Worm (Caenorhabditis elegans): ENCODE measurements around the gene F35H10.6.
A peak's percentile ranks its signal among the peaks of the same experiment; 100 is the strongest.

Gene F35H10.6

DNA sequence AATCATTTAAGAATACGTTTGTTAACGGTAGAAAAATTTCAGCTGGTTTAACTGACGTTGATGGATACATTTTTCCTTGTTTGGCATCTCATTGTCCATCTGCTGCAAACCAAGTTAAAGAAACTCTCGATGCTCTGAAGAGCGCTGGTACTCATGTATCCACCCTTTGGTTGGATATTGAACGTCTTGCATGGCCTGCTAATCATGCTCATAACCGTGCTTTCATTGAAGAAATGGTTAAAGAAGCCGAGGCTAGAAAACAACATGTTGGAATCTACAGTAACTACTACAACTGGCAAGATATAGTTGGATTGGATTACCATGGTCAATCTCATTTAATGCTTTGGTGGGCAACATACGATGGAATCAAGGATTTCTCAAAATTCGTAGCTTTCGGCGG lies 33.3 kb downstream of the F35H10.6 start:
- no peak for TF ChIP-seq snpc-4 (tag; optimal IDR thresholded peaks at IDR 0.05)
- no peak for TF ChIP-seq unc-120 (tag; optimal IDR thresholded peaks at IDR 0.05; ENCODE audit: poor library complexity, severe bottlenecking)
- no peak for TF ChIP-seq lin-13 (tag; optimal IDR thresholded peaks at IDR 0.05)
- TF ChIP-seq hlh-1 (tag; optimal IDR thresholded peaks at IDR 0.05), result no peak
- TF ChIP-seq mep-1 (tag; optimal IDR thresholded peaks at IDR 0.05), result no peak
- no peak for TF ChIP-seq blmp-1 (tag; optimal IDR thresholded peaks at IDR 0.05)
- TF ChIP-seq nhr-76 (tag; optimal IDR thresholded peaks at IDR 0.05), result no peak

DNA sequence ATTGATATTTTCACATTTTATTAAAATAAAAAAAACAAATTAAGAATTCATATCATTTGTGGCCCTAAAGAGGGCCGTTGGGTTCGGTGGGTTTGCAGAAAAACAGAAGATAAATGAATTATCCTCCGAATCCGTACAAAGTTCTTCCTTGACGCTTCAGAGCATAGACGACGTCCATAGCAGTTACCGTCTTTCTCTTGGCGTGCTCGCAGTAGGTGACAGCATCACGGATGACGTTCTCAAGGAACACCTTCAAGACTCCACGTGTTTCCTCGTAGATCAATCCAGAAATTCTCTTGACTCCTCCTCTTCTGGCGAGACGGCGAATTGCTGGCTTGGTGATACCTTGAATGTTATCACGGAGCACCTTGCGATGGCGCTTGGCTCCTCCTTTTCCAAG lies 33.8 kb downstream of the F35H10.6 start:
- TF ChIP-seq hlh-1 (tag; optimal IDR thresholded peaks at IDR 0.05), result no peak
- TF ChIP-seq unc-62 (GFP tag; optimal IDR thresholded peaks at IDR 0.05), result no peak
- no peak for TF ChIP-seq zip-8 (tag; optimal IDR thresholded peaks at IDR 0.05)
- no peak for TF ChIP-seq tbx-8 (GFP tag; optimal IDR thresholded peaks at IDR 0.05)
- no peak for TF ChIP-seq ceh-39 (tag; optimal IDR thresholded peaks at IDR 0.05)
- no peak for TF ChIP-seq ceh-83 (GFP tag; optimal IDR thresholded peaks at IDR 0.05)
- no peak for TF ChIP-seq blmp-1 (tag; optimal IDR thresholded peaks at IDR 0.05)
- no peak for TF ChIP-seq mls-2 (tag; optimal IDR thresholded peaks at IDR 0.05)
- no peak for TF ChIP-seq pha-4 (tag; optimal IDR thresholded peaks at IDR 0.05)
- no peak for TF ChIP-seq lin-32 (GFP tag; optimal IDR thresholded peaks at IDR 0.05)
- no peak for TF ChIP-seq bed-3 (GFP tag; optimal IDR thresholded peaks at IDR 0.05)
- TF ChIP-seq unc-39 (tag; optimal IDR thresholded peaks at IDR 0.05), result no peak

DNA sequence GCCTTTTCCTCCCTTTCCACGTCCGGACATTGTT lies 34.0 kb downstream of the F35H10.6 start, which contains the start of gene his-31:
Gene his-31 (minus strand): TSS at position 30 of the 34 bp plus-strand sequence.
- no peak for TF ChIP-seq ces-1 (GFP tag; optimal IDR thresholded peaks at IDR 0.05)
- TF ChIP-seq blmp-1 (tag; optimal IDR thresholded peaks at IDR 0.05), result no peak
- no peak for TF ChIP-seq unc-120 (tag; optimal IDR thresholded peaks at IDR 0.05; ENCODE audit: poor library complexity, severe bottlenecking)
- TF ChIP-seq ztf-11 (tag; optimal IDR thresholded peaks at IDR 0.05), result no peak
- no peak for TF ChIP-seq mab-5 (tag; optimal IDR thresholded peaks at IDR 0.05)
- no peak for TF ChIP-seq lin-32 (GFP tag; optimal IDR thresholded peaks at IDR 0.05)
- no peak for TF ChIP-seq nhr-2 (tag; optimal IDR thresholded peaks at IDR 0.05)
- TF ChIP-seq sptf-1 (tag; optimal IDR thresholded peaks at IDR 0.05), result no peak
- no peak for TF ChIP-seq nhr-12 (tag; optimal IDR thresholded peaks at IDR 0.05)
- TF ChIP-seq ceh-43 (GFP tag; optimal IDR thresholded peaks at IDR 0.05), result no peak
- no peak for TF ChIP-seq ham-2 (GFP tag; optimal IDR thresholded peaks at IDR 0.05)
- no peak for TF ChIP-seq nhr-237 (tag; optimal IDR thresholded peaks at IDR 0.05)
- no peak for TF ChIP-seq pha-4 (tag; optimal IDR thresholded peaks at IDR 0.05)
- TF ChIP-seq lsy-2 (tag; optimal IDR thresholded peaks at IDR 0.05), result no peak
- no peak for TF ChIP-seq hlh-1 (tag; optimal IDR thresholded peaks at IDR 0.05)
- TF ChIP-seq tbx-8 (GFP tag; optimal IDR thresholded peaks at IDR 0.05), result no peak
- TF ChIP-seq elt-3 (tag; optimal IDR thresholded peaks at IDR 0.05), result no peak

DNA sequence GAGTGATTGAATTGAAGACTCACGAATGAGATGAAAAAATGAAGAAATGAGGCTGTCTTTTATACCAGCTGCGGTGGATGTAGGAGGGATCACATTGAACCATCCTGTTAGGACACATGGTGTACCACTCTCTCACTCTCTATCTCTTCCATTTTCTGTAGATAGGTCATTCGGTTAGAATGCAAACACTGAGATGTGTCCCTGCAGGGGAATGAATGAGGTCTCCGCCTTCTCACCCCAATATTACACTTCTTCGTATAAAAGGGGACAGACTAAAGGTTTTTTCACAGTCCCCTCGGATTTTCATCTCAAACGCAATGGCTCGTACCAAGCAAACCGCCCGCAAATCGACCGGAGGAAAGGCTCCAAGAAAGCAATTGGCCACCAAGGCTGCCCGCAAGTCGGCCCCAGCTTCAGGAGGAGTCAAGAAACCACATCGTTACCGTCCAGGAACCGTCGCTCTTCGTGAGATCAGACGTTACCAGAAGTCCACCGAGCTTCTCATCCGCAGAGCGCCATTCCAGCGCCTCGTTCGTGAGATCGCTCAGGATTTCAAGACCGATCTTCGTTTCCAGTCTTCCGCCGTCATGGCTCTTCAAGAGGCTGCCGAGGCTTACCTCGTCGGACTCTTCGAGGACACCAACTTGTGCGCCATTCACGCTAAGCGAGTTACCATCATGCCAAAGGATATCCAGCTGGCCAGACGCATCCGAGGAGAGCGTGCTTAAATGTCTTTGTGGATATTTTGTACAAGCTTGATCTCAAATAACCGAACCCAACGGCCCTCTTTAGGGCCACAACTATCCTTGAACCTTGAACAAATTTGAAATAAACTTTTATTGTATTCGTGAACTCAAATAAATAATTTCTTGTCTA lies 34.5 kb downstream of the F35H10.6 start, which contains the start of gene his-32:
Gene his-32 (plus strand): TSS at position 318 of the 876 bp plus-strand sequence.
- TF ChIP-seq hlh-1 (tag; optimal IDR thresholded peaks at IDR 0.05), result peak; percentile 64
- TF ChIP-seq lsy-2 (tag; optimal IDR thresholded peaks at IDR 0.05), result peak; percentile 78
- peak; percentile 61 for TF ChIP-seq mls-2 (tag; optimal IDR thresholded peaks at IDR 0.05)
- TF ChIP-seq unc-120 (tag; optimal IDR thresholded peaks at IDR 0.05; ENCODE audit: poor library complexity, severe bottlenecking), result no peak
- peak; percentile 95 for TF ChIP-seq cnd-1 (tag; optimal IDR thresholded peaks at IDR 0.05)
- peak; percentile 76 for TF ChIP-seq ceh-83 (GFP tag; optimal IDR thresholded peaks at IDR 0.05)
- no peak for TF ChIP-seq nhr-237 (tag; optimal IDR thresholded peaks at IDR 0.05)
- TF ChIP-seq ham-2 (GFP tag; optimal IDR thresholded peaks at IDR 0.05), result no peak
- TF ChIP-seq unc-39 (tag; optimal IDR thresholded peaks at IDR 0.05), result peak; percentile 96
- TF ChIP-seq bed-3 (GFP tag; optimal IDR thresholded peaks at IDR 0.05), result no peak
- peak; percentile 92 for TF ChIP-seq pha-4 (tag; optimal IDR thresholded peaks at IDR 0.05)
- TF ChIP-seq snpc-4 (tag; optimal IDR thresholded peaks at IDR 0.05), result no peak
- TF ChIP-seq nhr-28 (tag; optimal IDR thresholded peaks at IDR 0.05), result no peak
- TF ChIP-seq sem-2 (GFP tag; optimal IDR thresholded peaks at IDR 0.05), result peak; percentile 78
- TF ChIP-seq ceh-39 (tag; optimal IDR thresholded peaks at IDR 0.05), result peak; percentile 99
- peak; percentile 98 for TF ChIP-seq lin-13 (tag; optimal IDR thresholded peaks at IDR 0.05)
- TF ChIP-seq mep-1 (tag; optimal IDR thresholded peaks at IDR 0.05), result peak; percentile 92
- peak; percentile 65 for TF ChIP-seq lin-32 (GFP tag; optimal IDR thresholded peaks at IDR 0.05)
- peak; percentile 70 for TF ChIP-seq sptf-1 (tag; optimal IDR thresholded peaks at IDR 0.05)
- TF ChIP-seq nhr-12 (tag; optimal IDR thresholded peaks at IDR 0.05), result peak; percentile 87
- peak; percentile 98 for TF ChIP-seq ztf-11 (tag; optimal IDR thresholded peaks at IDR 0.05)
- no peak for TF ChIP-seq zip-8 (tag; optimal IDR thresholded peaks at IDR 0.05)
- TF ChIP-seq blmp-1 (tag; optimal IDR thresholded peaks at IDR 0.05), result no peak
- peak; percentile 63 for TF ChIP-seq drap-1 (GFP tag; optimal IDR thresholded peaks at IDR 0.05)
- peak; percentile 20 for TF ChIP-seq elt-1 (tag; optimal IDR thresholded peaks at IDR 0.05; ENCODE audit: borderline replicate concordance, insufficient read depth)
- no peak for TF ChIP-seq nhr-76 (tag; optimal IDR thresholded peaks at IDR 0.05)
- TF ChIP-seq ces-1 (GFP tag; optimal IDR thresholded peaks at IDR 0.05), result peak; percentile 39
- no peak for TF ChIP-seq flh-1 (GFP tag; optimal IDR thresholded peaks at IDR 0.05)
- TF ChIP-seq unc-62 (GFP tag; optimal IDR thresholded peaks at IDR 0.05), result peak; percentile 89
- TF ChIP-seq M03D4.4 (tag; optimal IDR thresholded peaks at IDR 0.05), result peak; percentile 75
- TF ChIP-seq tbx-8 (GFP tag; optimal IDR thresholded peaks at IDR 0.05), result peak; percentile 72
- TF ChIP-seq mab-5 (tag; optimal IDR thresholded peaks at IDR 0.05), result no peak
- TF ChIP-seq elt-3 (tag; optimal IDR thresholded peaks at IDR 0.05), result no peak
- peak; percentile 76 for TF ChIP-seq nhr-2 (tag; optimal IDR thresholded peaks at IDR 0.05)
- peak; percentile 45 for TF ChIP-seq ceh-43 (GFP tag; optimal IDR thresholded peaks at IDR 0.05)
